Fruit fly (Drosophila melanogaster): ENCODE data around the gene CG5194.

The CG5194 gene

DNA sequence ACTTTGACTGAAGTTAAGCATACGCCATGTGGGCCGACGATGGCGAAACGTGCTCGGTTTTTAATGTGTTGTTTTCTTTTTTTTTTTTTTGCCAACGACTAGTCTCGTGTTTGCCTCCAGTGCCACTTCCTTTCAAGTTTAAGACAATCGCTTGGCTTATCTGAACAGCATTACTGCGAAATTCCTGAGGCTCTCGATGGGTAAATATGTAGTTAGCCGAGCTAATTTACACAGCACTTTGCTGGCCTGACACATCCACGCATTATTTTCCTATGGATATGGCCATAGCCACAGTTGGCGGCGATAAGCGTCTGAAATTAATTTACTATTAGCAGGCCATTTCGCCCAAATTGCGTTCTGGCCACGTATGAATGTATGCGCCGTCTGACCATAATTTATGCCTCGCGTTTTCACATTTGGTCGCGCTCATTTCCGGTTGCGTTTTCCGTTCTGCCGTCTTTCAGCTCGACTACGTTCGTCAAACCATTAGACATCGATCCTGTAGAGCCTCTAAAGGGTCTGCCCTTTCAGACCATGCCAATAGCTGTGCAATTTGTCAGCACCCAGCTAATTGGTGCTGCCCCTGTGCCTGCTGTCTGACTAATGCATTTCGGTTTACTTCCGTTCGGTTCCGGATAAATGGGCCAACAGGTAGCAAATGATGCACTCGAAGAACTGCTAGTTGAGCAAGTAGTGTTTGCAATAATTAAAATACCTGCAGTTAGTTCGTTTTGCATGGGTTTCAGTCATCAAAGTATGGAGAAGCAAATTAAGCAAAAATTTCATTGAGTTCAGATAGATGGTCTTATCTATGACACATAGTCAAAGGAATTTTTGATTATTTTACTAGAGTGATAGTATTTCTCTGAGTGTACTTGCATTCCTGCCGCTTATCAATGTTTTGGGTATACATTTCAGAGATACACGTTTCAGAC, 11.1 kb upstream of the CG5194 start (continued):
- TF ChIP-seq exex (tag; optimal IDR thresholded peaks at IDR 0.05) (no peak), CG10979 (tag; optimal IDR thresholded peaks at IDR 0.05) (peak; percentile 16), lmd (GFP tag; IDR thresholded peaks at IDR 0.05) (0 out of 2 replicates have a peak, but pooled peaks have one; percentile 6), CG7372 (GFP tag; IDR thresholded peaks at IDR 0.05) (0 out of 2 replicates have a peak, but pooled peaks have one; percentile 15), br (optimal IDR thresholded peaks at IDR 0.05) (no peak), CG11093 (GFP tag; IDR thresholded peaks at IDR 0.05) (no peak), CG14441 (GFP tag; IDR thresholded peaks at IDR 0.05) (no peak), CG7786 (GFP tag; optimal IDR thresholded peaks at IDR 0.05) (no peak), nmo (GFP tag; optimal IDR thresholded peaks at IDR 0.05) (no peak), Dll (GFP tag; IDR thresholded peaks at IDR 0.05; ENCODE audit: partially characterized antibody) (no peak), jumu (GFP tag; optimal IDR thresholded peaks at IDR 0.05) (no peak), sd (tag; optimal IDR thresholded peaks at IDR 0.05) (peak; percentile 6), CG8281 (tag; optimal IDR thresholded peaks at IDR 0.05) (no peak), D (optimal IDR thresholded peaks at IDR 0.05) (no peak), D (GFP tag; optimal IDR thresholded peaks at IDR 0.05) (no peak), Ada2b (GFP tag; IDR thresholded peaks at IDR 0.05) (no peak), D19B (GFP tag; optimal IDR thresholded peaks at IDR 0.05) (no peak), cad (GFP tag; optimal IDR thresholded peaks at IDR 0.05) (no peak), sc (optimal IDR thresholded peaks at IDR 0.05) (no peak), sc (GFP tag; optimal IDR thresholded peaks at IDR 0.05) (no peak), Dip2 (GFP tag; IDR thresholded peaks at IDR 0.05) (no peak), CG7556 (GFP tag; optimal IDR thresholded peaks at IDR 0.05) (no peak), da (GFP tag; optimal IDR thresholded peaks at IDR 0.05) (no peak)

DNA sequence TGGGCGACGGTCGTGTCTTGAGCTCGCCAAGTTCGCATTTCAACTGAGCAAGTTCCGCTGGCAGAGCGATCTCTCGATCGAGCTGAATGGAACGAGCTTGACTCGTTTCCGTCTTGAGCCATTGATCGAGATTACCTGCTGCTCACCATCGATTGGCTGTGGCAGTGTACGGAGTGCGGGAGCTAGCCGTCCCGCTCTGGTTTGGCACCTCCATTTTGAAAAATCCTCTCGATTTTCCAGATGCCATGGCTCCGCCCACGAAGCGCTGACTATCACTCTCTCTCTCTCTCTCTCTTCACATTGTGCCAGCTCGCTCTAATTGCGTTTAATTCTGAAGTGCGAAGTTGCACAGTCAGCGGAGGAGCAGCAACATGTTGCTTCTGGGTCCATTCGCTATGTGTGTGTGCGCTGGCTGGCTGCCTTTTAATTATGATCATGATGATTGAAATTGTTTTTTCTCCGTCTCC, 9.6 kb upstream of the CG5194 start, which contains the start of gene Doc2:
Doc2 (minus strand) TSS at position 51 of the 467 bp plus-strand sequence.
- peak; percentile 99 for TF ChIP-seq Nf-YC (tag; optimal IDR thresholded peaks at IDR 0.05)
- TF ChIP-seq HLH3B (GFP tag; IDR thresholded peaks at IDR 0.05) = no peak
- 0 out of 3 replicates have a peak, but pooled peaks have one; percentile 14 for TF ChIP-seq vnd (GFP tag; IDR thresholded peaks at IDR 0.05; ENCODE audit: partially characterized antibody)
- no peak for TF ChIP-seq CG31224 (GFP tag; IDR thresholded peaks at IDR 0.05)
- TF ChIP-seq Med (GFP tag) = peak; percentile 42
- TF ChIP-seq Dfd (GFP tag; optimal IDR thresholded peaks at IDR 0.05) = no peak
- TF ChIP-seq rib (GFP tag; IDR thresholded peaks at IDR 0.05) = no peak
- no peak for TF ChIP-seq CG9797 (GFP tag; optimal IDR thresholded peaks at IDR 0.05)
- no peak for TF ChIP-seq CG31365 (tag; optimal IDR thresholded peaks at IDR 0.05)
- no peak for TF ChIP-seq Dek (tag; optimal IDR thresholded peaks at IDR 0.05)
- TF ChIP-seq cg (GFP tag; optimal IDR thresholded peaks at IDR 0.05) = peak; percentile 44
- TF ChIP-seq Nf-YB (GFP tag; optimal IDR thresholded peaks at IDR 0.05) = peak; percentile 99
- TF ChIP-seq emc (GFP tag; optimal IDR thresholded peaks at IDR 0.05) = no peak
- 0 out of 2 replicates have a peak, but pooled peaks have one; percentile 16 for TF ChIP-seq sna (GFP tag; IDR thresholded peaks at IDR 0.05; ENCODE audit: partially characterized antibody)
- no peak for TF ChIP-seq CG10654 (GFP tag; optimal IDR thresholded peaks at IDR 0.05)
- TF ChIP-seq lov (optimal IDR thresholded peaks at IDR 0.05) = no peak
- 0 out of 3 replicates have a peak, but pooled peaks have one; percentile 10 for TF ChIP-seq lov (GFP tag; IDR thresholded peaks at IDR 0.05)
- TF ChIP-seq CG11504 (tag; optimal IDR thresholded peaks at IDR 0.05) = peak; percentile 79
- peak; percentile 44 for TF ChIP-seq bbx (GFP tag; IDR thresholded peaks at IDR 0.05; ENCODE audit: partially characterized antibody)
- no peak for TF ChIP-seq hb (GFP tag; IDR thresholded peaks at IDR 0.05; ENCODE audit: partially characterized antibody)
- TF ChIP-seq Opbp (GFP tag; IDR thresholded peaks at IDR 0.05; ENCODE audit: partially characterized antibody) = peak; percentile 43; the same call in 1 of the 3 replicates
- no peak for TF ChIP-seq mld (GFP tag; IDR thresholded peaks at IDR 0.05; ENCODE audit: partially characterized antibody)
- no peak for TF ChIP-seq CG9215 (GFP tag; IDR thresholded peaks at IDR 0.05)
- no peak for TF ChIP-seq nom (GFP tag; optimal IDR thresholded peaks at IDR 0.05)
- TF ChIP-seq Deaf1 (tag; optimal IDR thresholded peaks at IDR 0.05) = peak; percentile 33
- peak; percentile 30 for TF ChIP-seq CG17829 (tag; optimal IDR thresholded peaks at IDR 0.05)
- peak; percentile 58 for TF ChIP-seq phol (tag; optimal IDR thresholded peaks at IDR 0.05)

Data from whole organism, embryonic.